Fruit fly (Drosophila melanogaster): ENCODE results near the gene CG31817.

The CG31817 gene

dm6 chr2L:16281419-16282076 lies 56.1 kb downstream of the CG31817 start:
- no peak for TF ChIP-seq insv (optimal IDR thresholded peaks at IDR 0.05)
- no peak for TF ChIP-seq h (optimal IDR thresholded peaks at IDR 0.05)
- no peak for TF ChIP-seq Sin3A (optimal IDR thresholded peaks at IDR 0.05)
- no peak for TF ChIP-seq ttk (optimal IDR thresholded peaks at IDR 0.05)
- TF ChIP-seq Myc (optimal IDR thresholded peaks at IDR 0.05): no peak

All from Kc167 (cell line).